Worm (Caenorhabditis elegans) whole organism, midembryonic: ENCODE results near the gene F14F9.2.

Experiments
- flt-1 ChIP-seq: fragments of 200-800 bp; sonication (Bioruptor generic); IDR thresholded peaks from 2 replicates; pipeline ENCODE4 v1.3.6; 2022; ENCODE audit warnings: missing genetic modification characterization, missing compliant biosample characterization
- ref-1 ChIP-seq: fragments of 200-800 bp; sonication (Bioruptor generic); conservative IDR thresholded peaks from 2 replicates; pipeline ENCODE4 v1.3.6; 2022; ENCODE audit warnings: missing genetic modification reagents, missing genetic modification characterization, missing compliant biosample characterization
- tab-1 ChIP-seq: fragments of 200-800 bp; sonication (Bioruptor generic); IDR thresholded peaks from 2 replicates; pipeline ENCODE4 v1.3.6; 2022; ENCODE audit warnings: missing genetic modification characterization, missing compliant biosample characterization
- ztf-23 ChIP-seq: fragments of 200-800 bp; sonication (Bioruptor generic); IDR thresholded peaks from 2 replicates; pipeline ENCODE4 v1.3.6; 2022; ENCODE audit warnings: missing genetic modification reagents, missing genetic modification characterization, missing compliant biosample characterization
- ztf-29 ChIP-seq: fragments of 200-800 bp; sonication (Bioruptor generic); IDR thresholded peaks from 2 replicates; pipeline ENCODE4 v1.3.6; 2022; ENCODE audit warnings: missing genetic modification reagents, missing genetic modification characterization, missing compliant biosample characterization

DNA sequence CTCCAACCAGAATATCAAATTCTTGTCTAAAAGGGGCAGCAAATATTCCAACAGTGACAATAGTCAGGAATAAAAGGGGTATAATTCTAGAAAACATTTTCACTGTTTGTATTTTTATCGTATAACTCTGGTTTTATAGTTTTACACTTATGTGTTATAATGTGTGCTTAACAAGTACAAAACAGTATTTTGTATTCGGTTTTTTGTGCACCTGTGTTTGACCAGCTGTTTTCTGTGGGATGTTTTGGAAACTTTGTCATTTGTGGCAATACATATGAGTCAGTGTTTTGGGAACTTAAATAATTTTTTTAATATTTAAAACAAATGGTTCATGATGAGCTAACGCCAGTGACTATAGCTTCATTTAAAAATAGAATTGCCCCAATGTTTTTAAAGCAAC is 1.8 kb downstream of the F14F9.2 start, which contains the start of gene F14F9.6:
- no peak for TF ChIP-seq ref-1 (GFP tag; lab: Robert Waterston, UW)
- TF ChIP-seq ztf-23 (GFP tag; lab: Robert Waterston, UW), result no peak
- no peak for TF ChIP-seq tab-1 (GFP tag; lab: Robert Waterston, UW)
- no peak for TF ChIP-seq flt-1 (GFP tag; lab: Robert Waterston, UW)
- no peak for TF ChIP-seq ztf-29 (GFP tag; lab: Robert Waterston, UW)
